Worm (Caenorhabditis elegans) whole organism, young adult: Measurements from ENCODE around the gene ZK354.9.
A peak's percentile ranks its signal among the peaks of the same experiment; 100 is the strongest.

Source experiments
- B0019.2 ChIP-seq: fragments of 200-800 bp; sonication (Bioruptor generic); conservative IDR thresholded peaks from 2 replicates; pipeline ENCODE4 v1.3.6; 2022; ENCODE audit warnings: missing genetic modification reagents, missing genetic modification characterization, missing compliant biosample characterization
- B0336.3 ChIP-seq: fragments of 200-800 bp; sonication (Bioruptor generic); IDR thresholded peaks from 2 replicates; pipeline ENCODE4 v1.3.6; 2022; ENCODE audit warnings: missing genetic modification characterization, missing compliant biosample characterization
- C06A6.2 ChIP-seq: fragments of 200-800 bp; sonication (Bioruptor generic); conservative IDR thresholded peaks from 2 replicates; pipeline ENCODE4 v1.3.6; 2022; ENCODE audit warnings: missing genetic modification characterization, missing compliant biosample characterization
- F10E7.11 ChIP-seq: sonication (generic microtip); optimal IDR thresholded peaks from 2 replicates; lab custom pipeline; 2017; ENCODE audit warnings: mild to moderate bottlenecking, missing genetic modification characterization, moderate library complexity, missing compliant biosample characterization
- F22D6.2 ChIP-seq: sonication (generic microtip); optimal IDR thresholded peaks from 2 replicates; lab custom pipeline; 2016; ENCODE audit warnings: mild to moderate bottlenecking, missing genetic modification characterization, missing compliant biosample characterization
- F52B5.7 ChIP-seq: sonication (generic microtip); optimal IDR thresholded peaks from 2 replicates; lab custom pipeline; 2016; ENCODE audit warnings: mild to moderate bottlenecking, missing genetic modification characterization, missing compliant biosample characterization
- F57A8.1 ChIP-seq: fragments of 200-800 bp; sonication (Bioruptor generic); optimal IDR thresholded peaks from 2 replicates; lab custom pipeline; 2018; ENCODE audit warnings: mild to moderate bottlenecking, missing genetic modification characterization, moderate library complexity, missing compliant biosample characterization
- K12H6.12 ChIP-seq: fragments of 200-800 bp; sonication (Bioruptor generic); optimal IDR thresholded peaks from 2 replicates; lab custom pipeline; 2018; ENCODE audit warnings: mild to moderate bottlenecking, missing genetic modification characterization, missing compliant biosample characterization
- T07F8.4 ChIP-seq: sonication (generic microtip); optimal IDR thresholded peaks from 2 replicates; lab custom pipeline; 2016; ENCODE audit warnings: mild to moderate bottlenecking, missing genetic modification characterization, moderate library complexity, missing compliant biosample characterization
- T26A5.8 ChIP-seq: sonication (generic microtip); optimal IDR thresholded peaks from 2 replicates; lab custom pipeline; 2016; ENCODE audit warnings: missing genetic modification characterization, missing compliant biosample characterization
- Y53G8AR.9 ChIP-seq: fragments of 200-800 bp; sonication (Bioruptor generic); conservative IDR thresholded peaks from 2 replicates; pipeline ENCODE4 v1.3.6; 2022; ENCODE audit warnings: missing genetic modification reagents, missing genetic modification characterization, missing compliant biosample characterization
- Y56A3A.18 ChIP-seq: fragments of 200-800 bp; sonication (Bioruptor generic); IDR thresholded peaks from 2 replicates; pipeline ENCODE4 v1.3.6; 2022; ENCODE audit warnings: missing genetic modification reagents, missing genetic modification characterization, missing compliant biosample characterization
- Y67H2A.10 ChIP-seq: fragments of 200-800 bp; sonication (Bioruptor generic); conservative IDR thresholded peaks from 2 replicates; pipeline ENCODE4 v1.3.6; 2022; ENCODE audit warnings: missing genetic modification reagents, missing genetic modification characterization, missing compliant biosample characterization
- Y95B8A.8 ChIP-seq: fragments of 200-800 bp; sonication (Bioruptor generic); IDR thresholded peaks from 2 replicates; pipeline ENCODE4 v1.3.6; 2022; ENCODE audit warnings: missing genetic modification reagents, missing genetic modification characterization, missing compliant biosample characterization
- ama-1 ChIP-seq, 3 experiments: fragments of 150-350 bp in 1 of 3; sonication (generic microtip) in 2 of 3; optimal IDR thresholded peaks; 2 replicates each; lab custom pipeline; 2014 to 2018; ENCODE audit warnings: missing biosample characterization in 2 of 3, missing genetic modification characterization in 2 of 3, missing genetic modification reagents in 2 of 3
- aptf-2 ChIP-seq: fragments of 200-800 bp; sonication (Bioruptor generic); conservative IDR thresholded peaks from 2 replicates; pipeline ENCODE4 v1.3.6; 2022; ENCODE audit warnings: missing genetic modification reagents, missing genetic modification characterization, missing compliant biosample characterization
- atf-7 ChIP-seq: sonication (generic microtip); optimal IDR thresholded peaks from 2 replicates; lab custom pipeline; 2017; ENCODE audit warnings: mild to moderate bottlenecking, missing genetic modification characterization, missing compliant biosample characterization
- attf-5 ChIP-seq: fragments of 200-800 bp; sonication (Bioruptor generic); optimal IDR thresholded peaks from 2 replicates; lab custom pipeline; 2018; ENCODE audit warnings: mild to moderate bottlenecking, missing genetic modification characterization, missing compliant biosample characterization
- attf-6 ChIP-seq: fragments of 200-800 bp; sonication (Bioruptor generic); IDR thresholded peaks from 2 replicates; pipeline ENCODE4 v1.3.6; 2022; ENCODE audit warnings: missing genetic modification reagents, missing genetic modification characterization, missing compliant biosample characterization
- bed-2 ChIP-seq: fragments of 200-800 bp; sonication (Bioruptor generic); IDR thresholded peaks from 2 replicates; pipeline ENCODE4 v1.3.6; 2022; ENCODE audit warnings: missing genetic modification reagents, missing genetic modification characterization, missing compliant biosample characterization
- cebp-1 ChIP-seq, 2 experiments: fragments of 200-800 bp in 1 of 2; sonication (Bioruptor generic) in 1 of 2; sonication (generic microtip) in 1 of 2; IDR thresholded peaks in 1 of 2; optimal IDR thresholded peaks in 1 of 2; 2 replicates each; pipeline versions ENCODE4 v1.3.6 to Lab custom; 2017 to 2022; ENCODE audit warnings: missing compliant biosample characterization in 2 of 2, missing genetic modification characterization in 2 of 2, mild to moderate bottlenecking in 1 of 2, missing genetic modification reagents in 1 of 2, moderate library complexity in 1 of 2
- ceh-40 ChIP-seq: fragments of 200-800 bp; sonication (Bioruptor generic); IDR thresholded peaks from 2 replicates; pipeline ENCODE4 v1.3.6; 2022; ENCODE audit warnings: missing genetic modification characterization, missing compliant biosample characterization
- chd-7 ChIP-seq: sonication (generic microtip); optimal IDR thresholded peaks from 2 replicates; lab custom pipeline; 2016; ENCODE audit warnings: mild to moderate bottlenecking, missing genetic modification characterization, moderate library complexity, missing compliant biosample characterization
- dox-1 ChIP-seq: fragments of 200-800 bp; sonication (Bioruptor generic); IDR thresholded peaks from 2 replicates; pipeline ENCODE4 v1.3.6; 2022; ENCODE audit warnings: missing genetic modification reagents, missing genetic modification characterization, missing compliant biosample characterization
- dpl-1 ChIP-seq: fragments of 150-350 bp; optimal IDR thresholded peaks from 2 replicates; lab custom pipeline; 2014; ENCODE audit warnings: missing biosample characterization, missing genetic modification reagents, missing genetic modification characterization
- ekl-4 ChIP-seq: fragments of 200-800 bp; sonication (Bioruptor generic); IDR thresholded peaks from 2 replicates; pipeline ENCODE4 v1.3.6; 2022; ENCODE audit warnings: missing genetic modification reagents, missing genetic modification characterization, missing compliant biosample characterization
- fkh-3 ChIP-seq: sonication (generic microtip); optimal IDR thresholded peaks from 2 replicates; lab custom pipeline; 2016; ENCODE audit warnings: mild to moderate bottlenecking, missing genetic modification characterization, missing compliant biosample characterization
- hmg-20 ChIP-seq: fragments of 200-800 bp; sonication (Bioruptor generic); IDR thresholded peaks from 2 replicates; pipeline ENCODE4 v1.3.6; 2022; ENCODE audit warnings: missing genetic modification reagents, missing genetic modification characterization, missing compliant biosample characterization
- hsf-1 ChIP-seq: fragments of 200-800 bp; sonication (Bioruptor generic); IDR thresholded peaks from 2 replicates; pipeline ENCODE4 v1.3.6; 2022; ENCODE audit warnings: missing genetic modification reagents, missing genetic modification characterization, missing compliant biosample characterization
- lag-1 ChIP-seq: fragments of 200-800 bp; sonication (Bioruptor generic); IDR thresholded peaks from 2 replicates; pipeline ENCODE4 v1.3.6; 2022; ENCODE audit warnings: missing genetic modification reagents, missing genetic modification characterization, missing compliant biosample characterization
- lin-35 ChIP-seq, 3 experiments: fragments of 150-350 bp in 2 of 3; sonication (generic microtip) in 1 of 3; optimal IDR thresholded peaks; 2 replicates each; lab custom pipeline; 2014 to 2018; ENCODE audit warnings: missing biosample characterization in 3 of 3, missing genetic modification characterization in 3 of 3, missing genetic modification reagents in 3 of 3
- lir-1 ChIP-seq: fragments of 200-800 bp; sonication (Bioruptor generic); conservative IDR thresholded peaks from 2 replicates; pipeline ENCODE4 v1.3.6; 2022; ENCODE audit warnings: missing genetic modification reagents, missing genetic modification characterization, missing compliant biosample characterization
- lsl-1 ChIP-seq: fragments of 200-800 bp; sonication (Bioruptor generic); optimal IDR thresholded peaks from 2 replicates; lab custom pipeline; 2018; ENCODE audit warnings: mild to moderate bottlenecking, missing genetic modification characterization, moderate library complexity, missing compliant biosample characterization
- madf-10 ChIP-seq: sonication (generic microtip); optimal IDR thresholded peaks from 2 replicates; lab custom pipeline; 2016; ENCODE audit warnings: mild to moderate bottlenecking, missing genetic modification characterization, missing compliant biosample characterization
- mcd-1 ChIP-seq: fragments of 200-800 bp; sonication (Bioruptor generic); IDR thresholded peaks from 2 replicates; pipeline ENCODE4 v1.3.6; 2022; ENCODE audit warnings: missing genetic modification reagents, missing genetic modification characterization, missing compliant biosample characterization
- mel-28 ChIP-seq: sonication (generic microtip); optimal IDR thresholded peaks from 2 replicates; lab custom pipeline; 2016; ENCODE audit warnings: borderline replicate concordance, mild to moderate bottlenecking, missing genetic modification characterization, missing compliant biosample characterization
- mxl-1 ChIP-seq: sonication (generic microtip); optimal IDR thresholded peaks from 2 replicates; lab custom pipeline; 2016; ENCODE audit warnings: missing genetic modification characterization, missing compliant biosample characterization
- nfya-2 ChIP-seq: fragments of 200-800 bp; sonication (Bioruptor generic); IDR thresholded peaks from 2 replicates; pipeline ENCODE4 v1.3.6; 2022; ENCODE audit warnings: missing genetic modification reagents, missing genetic modification characterization, missing compliant biosample characterization
- nfyb-1 ChIP-seq: fragments of 200-800 bp; sonication (Bioruptor generic); IDR thresholded peaks from 2 replicates; pipeline ENCODE4 v1.3.6; 2022; ENCODE audit warnings: missing genetic modification reagents, missing genetic modification characterization, missing compliant biosample characterization
- pbrm-1 ChIP-seq: fragments of 200-800 bp; sonication (Bioruptor generic); IDR thresholded peaks from 2 replicates; pipeline ENCODE4 v1.3.6; 2022; ENCODE audit warnings: missing genetic modification reagents, missing genetic modification characterization, missing compliant biosample characterization
- sdz-38 ChIP-seq: sonication (generic microtip); optimal IDR thresholded peaks from 2 replicates; lab custom pipeline; 2016; ENCODE audit warnings: missing genotype, missing genetic modification characterization, missing compliant biosample characterization
- snpc-1.1 ChIP-seq: sonication (generic microtip); optimal IDR thresholded peaks from 2 replicates; lab custom pipeline; 2017; ENCODE audit warnings: missing genetic modification characterization, mild to moderate bottlenecking, missing compliant biosample characterization, antibody characterized with exemption, moderate library complexity, missing genotype, missing genetic modification reagents; ENCODE audit not compliant: insufficient read depth
- snpc-1.3 ChIP-seq: sonication (generic microtip); optimal IDR thresholded peaks from 2 replicates; lab custom pipeline; 2017; ENCODE audit warnings: missing genetic modification characterization, mild to moderate bottlenecking, missing compliant biosample characterization, antibody characterized with exemption, moderate library complexity, missing genotype, missing genetic modification reagents; ENCODE audit not compliant: insufficient read depth
- somi-1 ChIP-seq: fragments of 200-800 bp; sonication (Bioruptor generic); optimal IDR thresholded peaks from 2 replicates; lab custom pipeline; 2018; ENCODE audit warnings: mild to moderate bottlenecking, missing genetic modification characterization, missing compliant biosample characterization
- sptf-2 ChIP-seq: fragments of 200-800 bp; sonication (Bioruptor generic); optimal IDR thresholded peaks from 2 replicates; lab custom pipeline; 2018; ENCODE audit warnings: mild to moderate bottlenecking, missing genetic modification characterization, missing compliant biosample characterization
- unc-62 ChIP-seq: fragments of 150-350 bp; optimal IDR thresholded peaks from 2 replicates; lab custom pipeline; 2014; ENCODE audit warnings: missing biosample characterization, missing genetic modification reagents, missing genetic modification characterization
- xnd-1 ChIP-seq: sonication (generic microtip); optimal IDR thresholded peaks from 2 replicates; lab custom pipeline; 2016; ENCODE audit warnings: missing genotype, missing genetic modification reagents, missing genetic modification characterization, missing compliant biosample characterization
- zfh-2 ChIP-seq: fragments of 200-800 bp; sonication (Bioruptor generic); conservative IDR thresholded peaks from 2 replicates; pipeline ENCODE4 v1.3.6; 2022; ENCODE audit warnings: missing genetic modification reagents, missing genetic modification characterization, missing compliant biosample characterization

Gene ZK354.9

DNA sequence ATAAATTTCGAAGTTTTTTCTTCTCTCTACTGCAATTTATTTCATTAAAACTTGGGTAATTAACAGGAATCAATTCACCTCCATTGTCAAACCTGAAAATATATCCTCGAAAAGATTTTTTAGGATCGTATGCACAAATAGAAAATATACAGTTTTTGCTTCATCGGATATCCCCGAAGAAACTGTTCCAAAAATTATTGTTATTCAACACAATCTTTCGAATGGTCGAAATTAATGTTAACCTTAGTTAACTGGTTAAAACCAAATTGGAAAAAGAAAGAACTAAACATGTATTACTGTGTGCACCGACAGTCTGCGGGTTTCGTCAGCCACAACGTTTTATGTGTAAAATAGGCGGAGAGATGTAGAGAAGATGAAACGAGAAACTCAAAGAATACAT lies 9.2 kb upstream of the ZK354.9 start (continued):
- no peak for TF ChIP-seq F10E7.11 (tag; lab: Kevin White, UChicago)
- no peak for TF ChIP-seq C06A6.2 (GFP tag; lab: Robert Waterston, UW)
- no peak for TF ChIP-seq sptf-2 (GFP tag; lab: Kevin White, UChicago)
- peak; percentile 85 for TF ChIP-seq pbrm-1
- no peak for TF ChIP-seq B0019.2 (GFP tag; lab: Robert Waterston, UW)
- no peak for TF ChIP-seq atf-7
- TF ChIP-seq dox-1 (GFP tag; lab: Robert Waterston, UW): no peak
- no peak for TF ChIP-seq Y67H2A.10 (GFP tag; lab: Robert Waterston, UW)
- TF ChIP-seq ekl-4 (GFP tag; lab: Robert Waterston, UW): peak; percentile 63
- TF ChIP-seq attf-5 (GFP tag; lab: Kevin White, UChicago): no peak
- TF ChIP-seq F52B5.7 (tag; lab: Kevin White, UChicago): no peak
- TF ChIP-seq sdz-38: no peak
- TF ChIP-seq lin-35 (GFP tag; optimal IDR thresholded peaks at IDR 0.05; lab: Kevin White, UChicago): no peak
- no peak for TF ChIP-seq mxl-1
- TF ChIP-seq attf-6 (GFP tag; lab: Robert Waterston, UW): peak; percentile 97
- 0 out of 2 replicates have a peak, but pooled peaks have one; percentile 36 for TF ChIP-seq Y95B8A.8 (GFP tag; lab: Robert Waterston, UW)
- TF ChIP-seq hmg-20 (GFP tag; lab: Robert Waterston, UW): peak; percentile 28; the same call in 1 of the 2 replicates
- TF ChIP-seq somi-1 (GFP tag; lab: Kevin White, UChicago): no peak
- no peak for TF ChIP-seq lag-1
- TF ChIP-seq lir-1 (GFP tag; lab: Robert Waterston, UW): no peak
- no peak for TF ChIP-seq mel-28 (tag; lab: Kevin White, UChicago)
- no peak for TF ChIP-seq fkh-3 (tag; lab: Kevin White, UChicago)
- TF ChIP-seq T07F8.4 (tag; lab: Kevin White, UChicago): no peak
- TF ChIP-seq F22D6.2 (tag; lab: Kevin White, UChicago): no peak
- TF ChIP-seq nfyb-1 (GFP tag; lab: Robert Waterston, UW): no peak
- no peak for TF ChIP-seq K12H6.12
- TF ChIP-seq Y56A3A.18 (GFP tag; lab: Robert Waterston, UW): no peak
- no peak for TF ChIP-seq madf-10 (tag; lab: Kevin White, UChicago)
- 0 out of 2 replicates have a peak, but pooled peaks have one; percentile 40 for TF ChIP-seq Y53G8AR.9
- TF ChIP-seq mcd-1: peak; percentile 51; the same call in 1 of the 2 replicates
- no peak for TF ChIP-seq F57A8.1
- TF ChIP-seq ama-1 (optimal IDR thresholded peaks at IDR 0.05; lab: Kevin White, UChicago): no peak
- no peak for TF ChIP-seq ama-1 (GFP tag; optimal IDR thresholded peaks at IDR 0.05; lab: Kevin White, UChicago)
- TF ChIP-seq lsl-1 (GFP tag; lab: Kevin White, UChicago): peak; percentile 40
- TF ChIP-seq snpc-1.3 (tag; lab: Kevin White, UChicago): peak; percentile 75
- no peak for TF ChIP-seq nfya-2
- no peak for TF ChIP-seq bed-2 (GFP tag; lab: Robert Waterston, UW)
- peak; percentile 94 for TF ChIP-seq snpc-1.1 (tag; lab: Kevin White, UChicago)
- TF ChIP-seq T26A5.8: no peak
- no peak for TF ChIP-seq dpl-1 (GFP tag; lab: Kevin White, UChicago)
- no peak for TF ChIP-seq zfh-2 (GFP tag; lab: Robert Waterston, UW)
- TF ChIP-seq xnd-1: no peak
- no peak for TF ChIP-seq B0336.3 (GFP tag; lab: Robert Waterston, UW)
- TF ChIP-seq chd-7 (tag; lab: Kevin White, UChicago): no peak
- no peak for TF ChIP-seq aptf-2 (GFP tag; lab: Robert Waterston, UW)
- no peak for TF ChIP-seq cebp-1 (GFP tag; IDR thresholded peaks at IDR 0.05; lab: Robert Waterston, UW)
- TF ChIP-seq cebp-1 (tag; optimal IDR thresholded peaks at IDR 0.05; lab: Kevin White, UChicago): no peak
- TF ChIP-seq ceh-40 (GFP tag; lab: Robert Waterston, UW): no peak
- TF ChIP-seq unc-62 (GFP tag; lab: Kevin White, UChicago): no peak
- no peak; the same call in 1 of the 2 replicates for TF ChIP-seq hsf-1 (GFP tag; lab: Robert Waterston, UW)
